Worm (Caenorhabditis elegans): ENCODE results near the gene zip-1.

The zip-1 gene

DNA sequence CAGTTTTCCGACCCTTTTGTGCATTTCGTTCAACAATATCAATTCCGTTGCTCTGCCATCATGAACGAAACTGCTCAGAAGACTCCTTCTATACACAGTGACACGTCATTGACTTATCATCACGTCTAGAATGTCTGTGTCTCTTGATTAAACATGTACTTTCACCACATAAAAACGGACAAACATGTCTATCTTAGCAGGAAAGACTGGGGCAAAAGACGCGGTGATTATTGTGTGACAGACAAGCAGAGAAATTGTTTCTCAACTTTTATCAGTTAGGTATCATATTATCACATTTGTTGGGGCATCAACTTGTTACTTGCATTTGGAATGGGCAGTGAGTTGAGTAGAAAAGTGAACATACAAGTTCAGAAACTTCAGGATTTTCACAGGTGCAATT is 8.3 kb upstream of the zip-1 start:
- no peak for TF ChIP-seq ztf-26 (tag; optimal IDR thresholded peaks at IDR 0.05)
- TF ChIP-seq atf-7 (tag; optimal IDR thresholded peaks at IDR 0.05): peak; percentile 64
- TF ChIP-seq repo-1 (tag; optimal IDR thresholded peaks at IDR 0.05): no peak
- TF ChIP-seq attf-5 (GFP tag; optimal IDR thresholded peaks at IDR 0.05): peak; percentile 19
- TF ChIP-seq lin-40 (tag; optimal IDR thresholded peaks at IDR 0.05): peak; percentile 22
- TF ChIP-seq F55B11.4 (tag; optimal IDR thresholded peaks at IDR 0.05; ENCODE audit: borderline replicate concordance, insufficient read depth): no peak
- TF ChIP-seq cebp-1 (GFP tag; IDR thresholded peaks at IDR 0.05): no peak
- TF ChIP-seq cebp-1 (tag; optimal IDR thresholded peaks at IDR 0.05): peak; percentile 49
- no peak for TF ChIP-seq lsl-1 (GFP tag; optimal IDR thresholded peaks at IDR 0.05)
- no peak for TF ChIP-seq him-1 (tag; optimal IDR thresholded peaks at IDR 0.05)
- TF ChIP-seq nhr-90 (tag; optimal IDR thresholded peaks at IDR 0.05): peak; percentile 20
- no peak for TF ChIP-seq pha-4 (tag; optimal IDR thresholded peaks at IDR 0.05)
- peak; percentile 91 for TF ChIP-seq nhr-80 (tag; optimal IDR thresholded peaks at IDR 0.05)
- no peak for TF ChIP-seq ccch-3 (GFP tag; optimal IDR thresholded peaks at IDR 0.05)
- no peak for TF ChIP-seq snpc-4 (GFP tag; optimal IDR thresholded peaks at IDR 0.05)
- no peak for TF ChIP-seq snpc-4 (tag; optimal IDR thresholded peaks at IDR 0.05)
- no peak for TF ChIP-seq lin-26 (GFP tag; IDR thresholded peaks at IDR 0.05)
- no peak for TF ChIP-seq F10E7.11 (tag; optimal IDR thresholded peaks at IDR 0.05)
- no peak for TF ChIP-seq aptf-2 (GFP tag; conservative IDR thresholded peaks at IDR 0.05)
- no peak for TF ChIP-seq F37B4.10 (GFP tag; IDR thresholded peaks at IDR 0.05)
- peak; percentile 41 for TF ChIP-seq ets-4 (GFP tag; optimal IDR thresholded peaks at IDR 0.05)
- TF ChIP-seq tbp1 (GFP tag; optimal IDR thresholded peaks at IDR 0.05): peak; percentile 36
- peak; percentile 78 to 86 for TF ChIP-seq let-607 (tag; optimal IDR thresholded peaks at IDR 0.05)
- peak; percentile 43; the same call in 1 of the 2 replicates for TF ChIP-seq hmg-1.2 (GFP tag; IDR thresholded peaks at IDR 0.05)
- TF ChIP-seq tlf-1 (GFP tag; optimal IDR thresholded peaks at IDR 0.05): no peak
- TF ChIP-seq dox-1 (GFP tag; IDR thresholded peaks at IDR 0.05): peak; percentile 50; the same call in 1 of the 2 replicates

DNA sequence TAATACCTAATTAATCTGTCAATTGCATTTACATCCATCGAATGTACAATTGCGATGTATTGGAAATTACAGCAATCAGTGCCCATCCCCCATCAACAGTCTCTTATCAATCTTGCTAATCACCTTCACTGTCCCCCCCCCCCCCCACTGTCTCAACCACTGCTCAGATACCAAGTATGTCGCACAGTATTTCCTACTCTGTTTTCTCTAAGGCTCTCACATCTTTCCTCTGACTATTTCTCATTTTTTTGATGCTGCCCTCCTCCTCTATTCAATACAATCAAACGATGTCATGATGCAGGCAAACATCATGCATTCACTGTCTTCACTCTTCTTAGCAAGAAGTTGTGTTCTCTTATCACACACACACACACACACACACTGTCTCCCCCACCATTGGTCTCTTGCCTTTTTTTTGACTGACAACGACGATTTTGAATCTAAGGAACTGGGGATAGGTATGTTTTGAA is 6.0 kb upstream of the zip-1 start, which contains the start of the genes zip-12 and Y75B8A.63:
Gene zip-12 (plus strand): TSS at position 387 of the 470 bp plus-strand sequence.
Gene Y75B8A.63 (plus strand): TSS at position 420 of the 470 bp plus-strand sequence.
- TF ChIP-seq ets-4 (GFP tag; optimal IDR thresholded peaks at IDR 0.05) (peak; percentile 83), egrh-3 (GFP tag; IDR thresholded peaks at IDR 0.05) (peak; percentile 78), let-607 (tag; optimal IDR thresholded peaks at IDR 0.05) (peak in 1 of 2 experiments; percentile 17), zfh-2 (GFP tag; conservative IDR thresholded peaks at IDR 0.05) (peak; percentile 77; the same call in 1 of the 2 replicates), madf-10 (tag; optimal IDR thresholded peaks at IDR 0.05) (no peak), madf-3 (GFP tag; IDR thresholded peaks at IDR 0.05) (no peak), nhr-80 (tag; optimal IDR thresholded peaks at IDR 0.05) (peak; percentile 72), B0336.3 (GFP tag; IDR thresholded peaks at IDR 0.05) (peak; percentile 55; the same call in 1 of the 2 replicates), cebp-1 (GFP tag; IDR thresholded peaks at IDR 0.05) (no peak), cebp-1 (tag; optimal IDR thresholded peaks at IDR 0.05) (peak; percentile 62), atf-7 (tag; optimal IDR thresholded peaks at IDR 0.05) (peak; percentile 67), nfyb-1 (GFP tag; IDR thresholded peaks at IDR 0.05) (0 out of 2 replicates have a peak, but pooled peaks have one; percentile 32), mcd-1 (GFP tag; IDR thresholded peaks at IDR 0.05) (0 out of 2 replicates have a peak, but pooled peaks have one; percentile 14), aptf-2 (GFP tag; conservative IDR thresholded peaks at IDR 0.05) (no peak)

DNA sequence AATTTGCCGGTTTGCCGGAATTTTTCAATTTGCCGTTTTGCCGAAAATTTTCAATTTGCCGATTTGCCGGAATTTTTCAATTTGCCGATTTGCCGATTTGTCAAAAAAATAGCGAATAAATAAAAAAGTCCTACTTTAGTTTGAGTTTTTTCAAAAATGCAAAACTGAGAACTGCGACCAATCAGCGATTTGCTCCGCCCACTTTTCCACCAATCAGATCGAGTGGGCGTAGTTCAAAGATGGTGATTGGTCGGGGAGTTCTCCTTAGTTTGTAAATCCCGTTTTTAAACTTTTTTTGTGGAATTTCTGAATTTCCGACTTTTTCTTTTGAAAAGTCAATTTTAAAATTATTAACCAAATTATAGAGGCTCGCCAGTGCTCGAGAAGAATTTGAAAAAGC is 2.2 kb upstream of the zip-1 start:
- TF ChIP-seq Y53F4B.3 (GFP tag; IDR thresholded peaks at IDR 0.05) (no peak), somi-1 (GFP tag; optimal IDR thresholded peaks at IDR 0.05) (no peak), nfyb-1 (GFP tag; IDR thresholded peaks at IDR 0.05) (peak; percentile 87)

Data from whole organism, young adult.